Worm (Caenorhabditis elegans): ENCODE results near the gene sumv-2.

sumv-2 gene

DNA sequence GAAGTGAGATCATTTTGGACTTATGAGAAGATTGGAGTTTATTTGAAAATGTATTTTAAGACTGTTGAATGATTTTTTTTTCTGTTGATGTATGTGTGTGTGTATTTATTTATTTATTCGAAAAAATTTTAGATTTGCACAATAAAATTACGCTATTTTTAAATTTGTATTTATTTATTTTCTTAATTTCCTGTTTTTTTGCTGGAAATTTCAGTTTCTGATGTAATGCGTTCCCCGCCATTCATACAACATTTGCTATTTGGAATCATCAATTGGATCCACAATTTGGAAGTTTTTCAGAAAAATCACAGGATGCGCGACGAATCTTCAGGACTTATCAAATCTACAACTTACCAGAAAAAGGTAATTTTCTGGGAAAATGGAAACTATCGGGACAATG is 32.4 kb upstream of the sumv-2 start, which contains the start of gene Y61A9LA.1:
Gene Y61A9LA.1, plus strand, starts transcription at position 301 of the 400 bp plus-strand sequence.
- TF ChIP-seq snpc-4 (tag; optimal IDR thresholded peaks at IDR 0.05) (no peak), mbf-1 (tag; optimal IDR thresholded peaks at IDR 0.05) (no peak), nhr-12 (tag; optimal IDR thresholded peaks at IDR 0.05) (no peak), nhr-23 (tag; optimal IDR thresholded peaks at IDR 0.05) (no peak), nhr-11 (tag; optimal IDR thresholded peaks at IDR 0.05) (no peak), sem-4 (tag; optimal IDR thresholded peaks at IDR 0.05) (no peak), zag-1 (tag; optimal IDR thresholded peaks at IDR 0.05) (no peak)

DNA sequence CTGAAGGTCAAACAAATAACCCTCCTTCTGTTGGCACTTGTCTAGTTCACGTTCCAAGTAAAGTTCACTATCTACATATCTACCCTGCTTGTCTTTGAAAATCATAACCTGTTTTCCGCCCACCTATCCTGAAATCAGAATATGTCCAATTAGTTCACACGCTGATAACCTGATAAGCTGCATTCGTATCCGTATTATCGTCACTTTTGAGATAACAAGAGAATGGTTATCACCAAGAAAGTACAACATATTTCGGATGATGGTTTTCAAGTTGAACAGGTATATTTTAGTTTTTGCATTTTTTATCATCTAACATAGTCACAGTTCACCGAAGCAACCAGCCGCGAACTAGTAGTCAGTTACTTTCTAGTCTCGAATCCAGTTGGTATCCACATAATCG is 26.6 kb upstream of the sumv-2 start:
- TF ChIP-seq alr-1 (tag; optimal IDR thresholded peaks at IDR 0.05) (no peak), mab-5 (tag; optimal IDR thresholded peaks at IDR 0.05) (no peak), elt-3 (tag; optimal IDR thresholded peaks at IDR 0.05) (no peak), nhr-25 (tag; optimal IDR thresholded peaks at IDR 0.05) (no peak), sem-4 (tag; optimal IDR thresholded peaks at IDR 0.05) (no peak), gmeb-1 (tag; optimal IDR thresholded peaks at IDR 0.05) (no peak), nhr-12 (tag; optimal IDR thresholded peaks at IDR 0.05) (no peak), F13H6.1 (tag; optimal IDR thresholded peaks at IDR 0.05) (no peak), R02D3.7 (tag; optimal IDR thresholded peaks at IDR 0.05) (no peak), lsy-2 (tag; optimal IDR thresholded peaks at IDR 0.05) (no peak), snpc-4 (tag; optimal IDR thresholded peaks at IDR 0.05) (no peak), lin-39 (tag; optimal IDR thresholded peaks at IDR 0.05) (no peak), nhr-11 (tag; optimal IDR thresholded peaks at IDR 0.05) (no peak), blmp-1 (tag; optimal IDR thresholded peaks at IDR 0.05; ENCODE audit: insufficient read depth) (no peak), nhr-21 (tag; optimal IDR thresholded peaks at IDR 0.05) (no peak), peb-1 (tag; optimal IDR thresholded peaks at IDR 0.05) (no peak)

DNA sequence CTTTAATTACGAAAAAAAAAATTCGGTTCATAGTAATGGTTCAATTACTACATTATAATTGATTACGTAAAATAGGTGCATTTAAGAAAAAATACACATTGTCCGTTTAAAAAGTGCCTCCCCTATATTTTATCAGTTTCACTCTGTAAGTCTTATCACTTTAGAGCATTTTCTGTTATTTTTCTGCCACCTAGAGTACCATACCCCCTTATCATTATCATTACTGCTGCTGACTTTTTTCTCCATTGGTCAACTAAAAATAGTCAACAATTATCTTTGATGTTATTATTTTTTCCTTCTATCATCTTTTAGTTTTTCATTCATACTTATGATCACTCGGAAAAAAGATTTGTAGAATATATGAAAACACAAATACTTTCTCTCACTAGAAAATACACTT is 18.9 kb upstream of the sumv-2 start:
- TF ChIP-seq dmd-4 (tag; optimal IDR thresholded peaks at IDR 0.05) (no peak), ztf-4 (tag; optimal IDR thresholded peaks at IDR 0.05) (no peak), nhr-11 (tag; optimal IDR thresholded peaks at IDR 0.05) (no peak), egl-27 (tag; optimal IDR thresholded peaks at IDR 0.05) (no peak), gmeb-1 (tag; optimal IDR thresholded peaks at IDR 0.05) (peak; percentile 27), fos-1 (tag; optimal IDR thresholded peaks at IDR 0.05) (peak; percentile 62), F13H6.1 (tag; optimal IDR thresholded peaks at IDR 0.05) (no peak), ceh-16 (tag; optimal IDR thresholded peaks at IDR 0.05) (no peak)

DNA sequence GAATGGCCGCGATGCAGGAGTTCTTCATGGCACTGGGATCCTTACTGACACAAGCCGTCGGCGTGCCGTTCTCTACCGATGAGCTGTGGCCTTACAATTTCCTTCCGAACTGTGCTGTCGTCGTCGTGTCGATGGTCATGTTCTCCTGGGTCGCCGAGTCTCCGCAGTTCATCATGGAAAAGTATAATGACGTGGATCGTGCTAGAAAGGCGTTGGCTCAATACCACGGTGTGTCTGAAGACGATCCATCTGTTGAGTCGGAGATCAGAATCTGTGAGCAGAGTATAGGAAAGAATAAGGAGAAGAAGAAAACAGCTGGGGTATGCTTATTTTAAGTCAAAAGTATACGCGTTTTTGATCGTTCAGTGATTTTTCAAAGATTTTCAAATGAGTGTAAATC is 18.1 kb upstream of the sumv-2 start:
- no peak for TF ChIP-seq blmp-1 (tag; optimal IDR thresholded peaks at IDR 0.05; ENCODE audit: insufficient read depth)
- no peak for TF ChIP-seq mbf-1 (tag; optimal IDR thresholded peaks at IDR 0.05)
- TF ChIP-seq ztf-4 (tag; optimal IDR thresholded peaks at IDR 0.05), result no peak
- no peak for TF ChIP-seq nhr-11 (tag; optimal IDR thresholded peaks at IDR 0.05)
- no peak for TF ChIP-seq fos-1 (tag; optimal IDR thresholded peaks at IDR 0.05)
- TF ChIP-seq peb-1 (tag; optimal IDR thresholded peaks at IDR 0.05), result no peak
- TF ChIP-seq C34F6.9 (tag; optimal IDR thresholded peaks at IDR 0.05), result no peak
- TF ChIP-seq R02D3.7 (tag; optimal IDR thresholded peaks at IDR 0.05), result no peak
- no peak for TF ChIP-seq unc-62 (GFP tag; optimal IDR thresholded peaks at IDR 0.05)
- no peak for TF ChIP-seq egl-27 (tag; optimal IDR thresholded peaks at IDR 0.05)
- TF ChIP-seq ZK546.5 (tag; optimal IDR thresholded peaks at IDR 0.05), result no peak
- TF ChIP-seq sma-9 (GFP tag; optimal IDR thresholded peaks at IDR 0.05), result no peak
- no peak for TF ChIP-seq sma-9 (tag; optimal IDR thresholded peaks at IDR 0.05)
- TF ChIP-seq unc-55 (GFP tag; optimal IDR thresholded peaks at IDR 0.05), result no peak
- no peak for TF ChIP-seq lin-39 (tag; optimal IDR thresholded peaks at IDR 0.05)
- no peak for TF ChIP-seq Y55F3AM.14 (GFP tag; optimal IDR thresholded peaks at IDR 0.05)
- no peak for TF ChIP-seq nhr-129 (tag; optimal IDR thresholded peaks at IDR 0.05)
- no peak for TF ChIP-seq F13H6.1 (tag; optimal IDR thresholded peaks at IDR 0.05)
- no peak for TF ChIP-seq nhr-237 (tag; optimal IDR thresholded peaks at IDR 0.05)
- no peak for TF ChIP-seq sma-3 (GFP tag; optimal IDR thresholded peaks at IDR 0.05)
- TF ChIP-seq crh-2 (tag; optimal IDR thresholded peaks at IDR 0.05), result no peak

DNA sequence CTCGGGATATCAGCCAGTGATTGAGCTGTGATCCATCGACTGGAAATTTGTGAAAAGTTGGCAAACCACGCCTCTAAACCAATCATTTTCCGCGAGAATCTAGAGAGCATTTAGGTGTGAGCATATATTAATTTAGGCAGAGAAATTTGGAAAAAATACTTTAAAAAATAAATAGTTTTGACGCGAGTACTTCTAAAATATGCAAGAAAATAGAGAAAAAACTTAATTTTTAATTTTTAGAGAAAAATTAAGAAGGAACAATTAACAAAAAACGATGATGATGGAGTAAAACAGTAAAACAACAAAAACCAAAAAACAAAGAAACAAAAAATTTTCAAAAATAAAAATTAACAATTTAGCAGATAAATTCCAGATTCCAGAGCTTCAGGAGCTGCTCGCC is 10.5 kb upstream of the sumv-2 start, which contains the start of gene txt-6:
Gene txt-6, minus strand, starts transcription at position 101 of the 400 bp plus-strand sequence.
- TF ChIP-seq snpc-4 (tag; optimal IDR thresholded peaks at IDR 0.05) (no peak), R02D3.7 (tag; optimal IDR thresholded peaks at IDR 0.05) (no peak), lsy-2 (tag; optimal IDR thresholded peaks at IDR 0.05) (no peak), ama-1 (optimal IDR thresholded peaks at IDR 0.05) (no peak), aly-2 (tag; optimal IDR thresholded peaks at IDR 0.05) (no peak), nhr-77 (tag; optimal IDR thresholded peaks at IDR 0.05) (no peak), mbf-1 (tag; optimal IDR thresholded peaks at IDR 0.05) (no peak), peb-1 (tag; optimal IDR thresholded peaks at IDR 0.05) (no peak)

Data from whole organism, L2 larva.